Fruit fly (Drosophila melanogaster): Measurements from ENCODE around the gene Sec20.

Sec20 gene

DNA sequence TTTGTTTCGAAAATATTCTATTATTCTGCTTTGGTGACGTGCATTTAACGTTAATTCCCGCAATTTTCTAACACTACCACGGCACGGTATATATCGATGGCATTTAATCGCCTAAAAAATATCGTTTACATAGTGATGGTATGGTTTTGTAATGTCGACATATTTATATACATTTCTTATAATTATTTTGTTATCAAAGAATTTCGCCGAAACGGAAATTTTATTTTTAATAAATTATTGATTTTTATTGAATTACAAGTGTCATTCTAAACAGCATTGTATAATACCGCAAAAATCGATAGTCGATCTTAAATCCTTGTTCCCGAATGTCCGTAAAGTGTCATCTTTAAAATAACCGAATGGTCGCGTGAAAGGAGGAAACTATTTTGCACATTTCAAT is at the start of gene Sec20, which contains the start of gene dgrn:
Sec20 (minus strand) TSS at position 77 of the 400 bp plus-strand sequence.
dgrn (plus strand) TSS at position 160 of the 400 bp plus-strand sequence.
- TF ChIP-seq CG9705 (GFP tag; optimal IDR thresholded peaks at IDR 0.05) = peak; percentile 48
- TF ChIP-seq tai (GFP tag; optimal IDR thresholded peaks at IDR 0.05) = no peak
- peak; percentile 86 for TF ChIP-seq Jra (GFP tag; optimal IDR thresholded peaks at IDR 0.05)
- peak in 1 of 2 experiments; percentile 79 for TF ChIP-seq foxo (GFP tag; optimal IDR thresholded peaks at IDR 0.05)
- TF ChIP-seq Hr83 (GFP tag; optimal IDR thresholded peaks at IDR 0.05; ENCODE audit: poor library complexity, severe bottlenecking) = peak; percentile 27
- TF ChIP-seq Sp1 (GFP tag; optimal IDR thresholded peaks at IDR 0.05) = peak; percentile 70
- TF ChIP-seq fru (GFP tag; optimal IDR thresholded peaks at IDR 0.05) = peak; percentile 67
- TF ChIP-seq dl (GFP tag; optimal IDR thresholded peaks at IDR 0.05; ENCODE audit: insufficient read depth in 1 of 2, partially characterized antibody in 2 of 2) = no peak
- peak; percentile 25 for TF ChIP-seq Rel (GFP tag; optimal IDR thresholded peaks at IDR 0.05)
- peak; percentile 41 for TF ChIP-seq Rel (tag; optimal IDR thresholded peaks at IDR 0.05)
- peak; percentile 76 for TF ChIP-seq woc (GFP tag; optimal IDR thresholded peaks at IDR 0.05)
- no peak for TF ChIP-seq Dif (GFP tag; optimal IDR thresholded peaks at IDR 0.05; ENCODE audit: partially characterized antibody)
- no peak for TF ChIP-seq N (GFP tag; optimal IDR thresholded peaks at IDR 0.05)
- TF ChIP-seq brk (GFP tag; optimal IDR thresholded peaks at IDR 0.05) = peak; percentile 92
- no peak for TF ChIP-seq Dfd (GFP tag; optimal IDR thresholded peaks at IDR 0.05)
- TF ChIP-seq Abd-B (GFP tag; optimal IDR thresholded peaks at IDR 0.05) = no peak
- TF ChIP-seq CG32264 (GFP tag; optimal IDR thresholded peaks at IDR 0.05) = peak; percentile 21
- no peak for TF ChIP-seq Hr78 (GFP tag; optimal IDR thresholded peaks at IDR 0.05)
- TF ChIP-seq dmrt93B (GFP tag; optimal IDR thresholded peaks at IDR 0.05) = peak; percentile 45
- peak; percentile 88 for TF ChIP-seq Hnf4 (GFP tag; optimal IDR thresholded peaks at IDR 0.05)
- TF ChIP-seq rgr (GFP tag; optimal IDR thresholded peaks at IDR 0.05) = peak; percentile 82
- peak; percentile 77 for TF ChIP-seq OdsH (GFP tag; optimal IDR thresholded peaks at IDR 0.05)
- TF ChIP-seq pan (optimal IDR thresholded peaks at IDR 0.05) = no peak
- TF ChIP-seq br (GFP tag; optimal IDR thresholded peaks at IDR 0.05) = peak; percentile 70
- no peak for TF ChIP-seq Mio (GFP tag; optimal IDR thresholded peaks at IDR 0.05)
- TF ChIP-seq h (GFP tag; optimal IDR thresholded peaks at IDR 0.05) = peak; percentile 83
- no peak for TF ChIP-seq usp (GFP tag; optimal IDR thresholded peaks at IDR 0.05)
- TF ChIP-seq jim (GFP tag; optimal IDR thresholded peaks at IDR 0.05) = no peak
- TF ChIP-seq psq (GFP tag; optimal IDR thresholded peaks at IDR 0.05) = peak; percentile 68
- peak; percentile 50 for TF ChIP-seq ey (GFP tag; optimal IDR thresholded peaks at IDR 0.05)
- TF ChIP-seq sv (GFP tag; optimal IDR thresholded peaks at IDR 0.05) = peak; percentile 68
- TF ChIP-seq CrebA (GFP tag; optimal IDR thresholded peaks at IDR 0.05; ENCODE audit: borderline replicate concordance) = peak; percentile 46
- no peak for TF ChIP-seq Vsx2 (GFP tag; optimal IDR thresholded peaks at IDR 0.05; ENCODE audit: partially characterized antibody)
- no peak for TF ChIP-seq GATAd (GFP tag; optimal IDR thresholded peaks at IDR 0.05)
- TF ChIP-seq dsf (GFP tag; optimal IDR thresholded peaks at IDR 0.05; ENCODE audit: borderline replicate concordance) = peak; percentile 58
- no peak for TF ChIP-seq lola (GFP tag; optimal IDR thresholded peaks at IDR 0.05)
- TF ChIP-seq HLH106 (tag; optimal IDR thresholded peaks at IDR 0.05) = peak; percentile 78
- TF ChIP-seq sage (GFP tag; optimal IDR thresholded peaks at IDR 0.05) = peak; percentile 78
- TF ChIP-seq Myc (optimal IDR thresholded peaks at IDR 0.05) = peak; percentile 33

dm6 chr3R:5871393-5871792 is 47.1 kb upstream of the Sec20 start:
- TF ChIP-seq lola (GFP tag; optimal IDR thresholded peaks at IDR 0.05) (no peak), foxo (GFP tag; optimal IDR thresholded peaks at IDR 0.05) (peak in 1 of 2 experiments; percentile 5)

DNA sequence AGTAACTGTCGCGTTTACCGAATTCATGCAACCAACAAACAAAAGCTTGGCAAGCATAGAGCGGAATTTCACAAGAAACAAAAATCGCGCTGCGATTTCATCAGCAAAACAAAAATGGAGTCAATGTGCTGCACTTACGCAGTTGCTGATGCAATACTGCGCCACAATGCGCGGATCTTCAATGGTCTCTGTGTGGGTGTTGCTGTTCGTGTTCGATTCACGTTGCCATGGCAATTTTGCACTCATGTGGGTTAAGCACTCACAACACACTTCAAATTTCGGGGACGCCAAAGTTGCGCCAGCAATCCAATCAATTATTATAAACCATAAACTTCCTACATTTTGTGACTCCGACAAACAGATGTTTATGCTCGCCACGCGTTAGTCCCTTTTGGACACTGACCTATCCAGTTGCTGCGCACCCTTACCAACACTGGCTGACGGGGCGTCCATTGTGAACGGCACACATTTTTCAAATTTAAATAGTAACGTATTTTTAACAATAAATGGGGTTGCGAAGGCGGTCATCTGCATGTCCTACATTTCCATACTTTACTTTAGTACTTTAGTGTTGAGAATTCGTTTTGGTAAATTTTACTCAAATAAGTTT is 37.8 kb upstream of the Sec20 start, which contains the start of gene CG2017:
CG2017 (minus strand) TSS at position 374 of the 610 bp plus-strand sequence.
- TF ChIP-seq foxo (GFP tag; optimal IDR thresholded peaks at IDR 0.05) (peak in 1 of 2 experiments; percentile 49), Myc (optimal IDR thresholded peaks at IDR 0.05) (no peak), Abd-B (GFP tag; optimal IDR thresholded peaks at IDR 0.05) (no peak), Hnf4 (GFP tag; optimal IDR thresholded peaks at IDR 0.05) (peak; percentile 67), Mio (GFP tag; optimal IDR thresholded peaks at IDR 0.05) (no peak), HLH106 (tag; optimal IDR thresholded peaks at IDR 0.05) (peak; percentile 53), Hr83 (GFP tag; optimal IDR thresholded peaks at IDR 0.05; ENCODE audit: poor library complexity, severe bottlenecking) (peak; percentile 72), N (GFP tag; optimal IDR thresholded peaks at IDR 0.05) (no peak), dmrt93B (GFP tag; optimal IDR thresholded peaks at IDR 0.05) (peak; percentile 8), CG9705 (GFP tag; optimal IDR thresholded peaks at IDR 0.05) (peak; percentile 48), Dif (GFP tag; optimal IDR thresholded peaks at IDR 0.05; ENCODE audit: partially characterized antibody) (peak; percentile 27), h (GFP tag; optimal IDR thresholded peaks at IDR 0.05) (peak; percentile 47), sage (GFP tag; optimal IDR thresholded peaks at IDR 0.05) (no peak), pan (optimal IDR thresholded peaks at IDR 0.05) (no peak), CrebA (GFP tag; optimal IDR thresholded peaks at IDR 0.05; ENCODE audit: borderline replicate concordance) (no peak), Dfd (GFP tag; optimal IDR thresholded peaks at IDR 0.05) (no peak), rgr (GFP tag; optimal IDR thresholded peaks at IDR 0.05) (peak; percentile 60), sv (GFP tag; optimal IDR thresholded peaks at IDR 0.05) (no peak), Jra (GFP tag; optimal IDR thresholded peaks at IDR 0.05) (no peak), tai (GFP tag; optimal IDR thresholded peaks at IDR 0.05) (no peak), dl (GFP tag; optimal IDR thresholded peaks at IDR 0.05; ENCODE audit: insufficient read depth in 1 of 2, partially characterized antibody in 2 of 2) (no peak), Rel (GFP tag; optimal IDR thresholded peaks at IDR 0.05) (no peak), Rel (tag; optimal IDR thresholded peaks at IDR 0.05) (peak; percentile 51), dsf (GFP tag; optimal IDR thresholded peaks at IDR 0.05; ENCODE audit: borderline replicate concordance) (no peak), usp (GFP tag; optimal IDR thresholded peaks at IDR 0.05) (no peak), Vsx2 (GFP tag; optimal IDR thresholded peaks at IDR 0.05; ENCODE audit: partially characterized antibody) (no peak), lola (GFP tag; optimal IDR thresholded peaks at IDR 0.05) (no peak), Sp1 (GFP tag; optimal IDR thresholded peaks at IDR 0.05) (peak; percentile 18), brk (GFP tag; optimal IDR thresholded peaks at IDR 0.05) (no peak), OdsH (GFP tag; optimal IDR thresholded peaks at IDR 0.05) (no peak), jim (GFP tag; optimal IDR thresholded peaks at IDR 0.05) (no peak), woc (GFP tag; optimal IDR thresholded peaks at IDR 0.05) (no peak), Hr78 (GFP tag; optimal IDR thresholded peaks at IDR 0.05) (no peak), CG32264 (GFP tag; optimal IDR thresholded peaks at IDR 0.05) (no peak), GATAd (GFP tag; optimal IDR thresholded peaks at IDR 0.05) (no peak), ey (GFP tag; optimal IDR thresholded peaks at IDR 0.05) (peak; percentile 24), fru (GFP tag; optimal IDR thresholded peaks at IDR 0.05) (peak; percentile 41)

Data from whole organism, wandering third instar larva.